Worm (Caenorhabditis elegans): ENCODE measurements around the gene C09E8.6.
"Not testable (repeated sequence)": the region's sequence is repeated elsewhere in the genome, so short reads cannot be mapped to it uniquely, and the experiment has no call there.

ce11 chrII:593221-593620 lies 36.9 kb downstream of the C09E8.6 start, which contains the start of gene W08F4.1:
- TF ChIP-seq dao-5, him-1 (tag; optimal IDR thresholded peaks at IDR 0.05): not testable (repeated sequence)

All from whole organism, L4/young adult.